Worm (Caenorhabditis elegans) whole organism, L2 larva: ENCODE results near the gene M03F4.4.
A peak's percentile ranks its signal among the peaks of the same experiment; 100 is the strongest.

Experiments
- blmp-1 ChIP-seq: sonication (generic microtip); optimal IDR thresholded peaks from 2 replicates; lab custom pipeline; 2017; ENCODE audit warnings: missing genetic modification characterization, mild to moderate bottlenecking, missing compliant biosample characterization, antibody characterized with exemption, moderate library complexity; ENCODE audit not compliant: insufficient read depth
- ceh-82 ChIP-seq: fragments of 150-350 bp; optimal IDR thresholded peaks from 2 replicates; lab custom pipeline; 2014; ENCODE audit warnings: missing biosample characterization, missing genetic modification characterization
- crh-2 ChIP-seq: sonication (generic microtip); optimal IDR thresholded peaks from 2 replicates; lab custom pipeline; 2017; ENCODE audit warnings: missing biosample characterization, missing genetic modification characterization
- egl-27 ChIP-seq: sonication (generic microtip); optimal IDR thresholded peaks from 3 replicates; lab custom pipeline; 2017; ENCODE audit warnings: missing biosample characterization, missing genetic modification reagents, missing genetic modification characterization
- elt-1 ChIP-seq: fragments of 150-350 bp; optimal IDR thresholded peaks from 2 replicates; lab custom pipeline; 2014; ENCODE audit warnings: missing biosample characterization, missing genetic modification characterization
- fos-1 ChIP-seq: fragments of 150-350 bp; optimal IDR thresholded peaks from 2 replicates; lab custom pipeline; 2014; ENCODE audit warnings: missing biosample characterization, missing genetic modification characterization
- lsy-2 ChIP-seq, 2 experiments: fragments of 150-350 bp in 1 of 2; sonication (generic microtip) in 1 of 2; optimal IDR thresholded peaks; 2 replicates each; lab custom pipeline; 2014 to 2017; ENCODE audit warnings: missing biosample characterization in 2 of 2, missing genetic modification characterization in 2 of 2
- mdl-1 ChIP-seq, 2 experiments: fragments of 150-350 bp in 1 of 2; sonication (generic microtip) in 1 of 2; optimal IDR thresholded peaks; 2 replicates each; lab custom pipeline; 2017; ENCODE audit warnings: missing biosample characterization in 2 of 2, missing genetic modification characterization in 2 of 2
- nhr-237 ChIP-seq: fragments of 150-350 bp; optimal IDR thresholded peaks from 2 replicates; lab custom pipeline; 2014; ENCODE audit warnings: missing biosample characterization, missing genetic modification characterization
- nhr-25 ChIP-seq: fragments of 150-350 bp; sonication (generic microtip); optimal IDR thresholded peaks from 3 replicates; lab custom pipeline; 2014; ENCODE audit warnings: missing biosample characterization, missing genetic modification characterization
- snpc-4 ChIP-seq: fragments of 150-350 bp; optimal IDR thresholded peaks from 2 replicates; lab custom pipeline; 2014; ENCODE audit warnings: missing biosample characterization, missing genetic modification characterization

DNA sequence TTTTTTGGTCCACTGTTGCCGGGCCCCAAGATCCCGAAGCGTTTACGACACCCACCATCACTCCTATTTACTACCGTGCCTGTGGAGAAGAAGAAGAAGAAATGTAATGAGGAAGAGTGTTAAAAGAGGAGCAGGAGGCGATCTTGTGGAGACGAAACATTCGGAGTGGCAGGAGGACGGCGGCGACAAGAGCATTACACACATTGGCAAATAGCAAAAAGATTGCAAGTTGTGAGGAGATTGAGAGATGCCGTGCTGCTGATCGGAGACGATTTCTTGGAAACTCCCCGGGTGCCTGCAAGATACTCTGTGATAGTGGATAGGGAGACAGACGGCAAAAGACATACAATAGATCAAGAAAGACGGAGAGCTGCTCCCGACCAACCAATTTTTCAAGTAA is at the start of gene M03F4.4:
- TF ChIP-seq blmp-1 (no peak), snpc-4 (tag; lab: Kevin White, UChicago) (no peak), ceh-82 (tag; lab: Kevin White, UChicago) (no peak), mdl-1 (tag; optimal IDR thresholded peaks at IDR 0.05; lab: Kevin White, UChicago) (no peak), elt-1 (tag; lab: Kevin White, UChicago) (no peak), fos-1 (tag; lab: Kevin White, UChicago) (no peak), egl-27 (tag; lab: Kevin White, UChicago) (no peak), lsy-2 (tag; optimal IDR thresholded peaks at IDR 0.05; lab: Kevin White, UChicago) (peak in 1 of 2 experiments; percentile 1), crh-2 (tag; lab: Kevin White, UChicago) (no peak), nhr-237 (no peak), nhr-25 (tag; lab: Kevin White, UChicago) (no peak)
